Worm (Caenorhabditis elegans) whole organism, L2 larva: ENCODE data around the gene K11H12.10.

ENCODE experiments used
- R02D3.7 ChIP-seq: fragments of 150-350 bp; optimal IDR thresholded peaks from 2 replicates; lab custom pipeline; 2014; ENCODE audit warnings: missing biosample characterization, missing genetic modification characterization
- ama-1 ChIP-seq: fragments of 150-350 bp; optimal IDR thresholded peaks from 2 replicates; lab custom pipeline; 2018; ENCODE audit warnings: inconsistent platforms
- ceh-82 ChIP-seq: fragments of 150-350 bp; optimal IDR thresholded peaks from 2 replicates; lab custom pipeline; 2014; ENCODE audit warnings: missing biosample characterization, missing genetic modification characterization
- elt-1 ChIP-seq: fragments of 150-350 bp; optimal IDR thresholded peaks from 2 replicates; lab custom pipeline; 2014; ENCODE audit warnings: missing biosample characterization, missing genetic modification characterization
- mab-5 ChIP-seq: fragments of 150-350 bp; optimal IDR thresholded peaks from 2 replicates; lab custom pipeline; 2014; ENCODE audit warnings: missing biosample characterization, missing genetic modification characterization
- nhr-11 ChIP-seq: fragments of 150-350 bp; optimal IDR thresholded peaks from 2 replicates; lab custom pipeline; 2014; ENCODE audit warnings: missing biosample characterization, missing genetic modification characterization
- nhr-23 ChIP-seq: fragments of 150-350 bp; optimal IDR thresholded peaks from 2 replicates; lab custom pipeline; 2014; ENCODE audit warnings: missing biosample characterization, missing genetic modification reagents, missing genetic modification characterization
- nhr-237 ChIP-seq: fragments of 150-350 bp; optimal IDR thresholded peaks from 2 replicates; lab custom pipeline; 2014; ENCODE audit warnings: missing biosample characterization, missing genetic modification characterization
- nhr-77 ChIP-seq: fragments of 150-350 bp; optimal IDR thresholded peaks from 2 replicates; lab custom pipeline; 2014; ENCODE audit warnings: missing biosample characterization, missing genetic modification characterization
- sma-3 ChIP-seq: sonication (generic microtip); optimal IDR thresholded peaks from 2 replicates; lab custom pipeline; 2016; ENCODE audit warnings: missing genetic modification reagents, missing genetic modification characterization, missing compliant biosample characterization

- TF ChIP-seq elt-1 (tag; lab: Kevin White, UChicago) (no peak), ama-1 (no peak), nhr-237 (tag; lab: Kevin White, UChicago) (no peak), nhr-23 (tag; lab: Kevin White, UChicago) (no peak), nhr-11 (tag; lab: Kevin White, UChicago) (no peak), R02D3.7 (tag; lab: Kevin White, UChicago) (no peak), ceh-82 (tag; lab: Kevin White, UChicago) (no peak), nhr-77 (tag; lab: Kevin White, UChicago) (no peak), mab-5 (tag; lab: Kevin White, UChicago) (no peak), sma-3 (GFP tag; lab: Kevin White, UChicago) (no peak)
Observed at ce11 chrIV:670455-670854, 5.4 kb upstream of the K11H12.10 start, which contains the start of gene K11H12.11.
